Fruit fly (Drosophila melanogaster) whole organism, embryonic: ENCODE measurements around the gene Ccdc58.
A peak's percentile ranks its signal among the peaks of the same experiment; 100 is the strongest.

Experiments
- CG11504 ChIP-seq: fragments of 200-800 bp; sonication (Bioruptor generic); optimal IDR thresholded peaks from 3 replicates; lab custom pipeline; 2019; ENCODE audit warnings: missing biosample characterization, mild to moderate bottlenecking, missing genetic modification characterization, moderate library complexity
- CG12942 ChIP-seq: fragments of 200-800 bp; sonication (Bioruptor generic); optimal IDR thresholded peaks from 3 replicates; lab custom pipeline; 2016; ENCODE audit warnings: missing biosample characterization, missing genetic modification characterization
- CG14710 ChIP-seq: fragments of 200-800 bp; sonication (Bioruptor generic); optimal IDR thresholded peaks from 3 replicates; lab custom pipeline; 2019; ENCODE audit warnings: missing biosample characterization, mild to moderate bottlenecking, missing genetic modification characterization, moderate library complexity
- CG14860 ChIP-seq: fragments of 200-800 bp; sonication (Bioruptor generic); IDR thresholded peaks from 3 replicates; pipeline ENCODE4 v1.3.6; 2022; ENCODE audit warnings: missing biosample characterization, missing genetic modification characterization; ENCODE audit not compliant: partially characterized antibody
- CG18476 ChIP-seq: fragments of 200-800 bp; sonication (Bioruptor generic); optimal IDR thresholded peaks from 2 replicates; lab custom pipeline; 2016; ENCODE audit warnings: missing biosample characterization, mild to moderate bottlenecking, missing genetic modification characterization
- CG18619 ChIP-seq: fragments of 200-800 bp; sonication (Bioruptor generic); optimal IDR thresholded peaks from 3 replicates; lab custom pipeline; 2017; ENCODE audit warnings: missing biosample characterization, mild to moderate bottlenecking, missing genetic modification characterization
- CG34376 ChIP-seq: fragments of 200-800 bp; sonication (Bioruptor generic); optimal IDR thresholded peaks from 2 replicates; lab custom pipeline; 2018; ENCODE audit warnings: missing biosample characterization, mild to moderate bottlenecking, missing genetic modification characterization
- CG4707 ChIP-seq: fragments of 200-800 bp; sonication (Bioruptor generic); optimal IDR thresholded peaks from 2 replicates; lab custom pipeline; 2018; ENCODE audit warnings: missing biosample characterization, mild to moderate bottlenecking, missing genetic modification characterization, moderate library complexity
- CG6854 ChIP-seq: fragments of 200-800 bp; sonication (Bioruptor generic); optimal IDR thresholded peaks from 3 replicates; lab custom pipeline; 2017; ENCODE audit warnings: missing biosample characterization, mild to moderate bottlenecking, missing genetic modification characterization
- CG7745 ChIP-seq: fragments of 200-800 bp; sonication (Bioruptor generic); optimal IDR thresholded peaks from 2 replicates; lab custom pipeline; 2018; ENCODE audit warnings: missing biosample characterization, mild to moderate bottlenecking, missing genetic modification characterization, moderate library complexity
- CG9215 ChIP-seq: fragments of 200-800 bp; sonication (Bioruptor generic); IDR thresholded peaks from 2 replicates; pipeline ENCODE4 v1.3.6; 2022; ENCODE audit warnings: missing biosample characterization, missing genetic modification characterization
- CG9932 ChIP-seq: fragments of 200-800 bp; sonication (Bioruptor generic); IDR thresholded peaks from 2 replicates; pipeline ENCODE4 v1.3.6; 2022; ENCODE audit warnings: missing biosample characterization, missing genetic modification characterization
- Dbx ChIP-seq: fragments of 200-800 bp; sonication (Bioruptor generic); IDR thresholded peaks from 3 replicates; pipeline ENCODE4 v1.3.6; 2022; ENCODE audit warnings: missing biosample characterization, missing genetic modification characterization
- Doc2 ChIP-seq: fragments of 200-800 bp; sonication (Bioruptor generic); IDR thresholded peaks from 2 replicates; pipeline ENCODE4 v1.3.6; 2022; ENCODE audit warnings: missing biosample characterization, missing genetic modification characterization
- Elba2 ChIP-seq: fragments of 200-800 bp; sonication (Bioruptor generic); optimal IDR thresholded peaks from 3 replicates; lab custom pipeline; 2016; ENCODE audit warnings: missing biosample characterization, missing genetic modification characterization
- Ets97D ChIP-seq: fragments of 200-800 bp; sonication (Bioruptor generic); optimal IDR thresholded peaks from 3 replicates; lab custom pipeline; 2016; ENCODE audit warnings: missing biosample characterization, missing genetic modification characterization
- Fer1 ChIP-seq: fragments of 200-800 bp; sonication (Bioruptor generic); optimal IDR thresholded peaks from 2 replicates; lab custom pipeline; 2017; ENCODE audit warnings: missing biosample characterization, mild to moderate bottlenecking, missing genetic modification characterization
- HLH4C ChIP-seq: fragments of 200-800 bp; sonication (Bioruptor generic); IDR thresholded peaks from 3 replicates; pipeline ENCODE4 v1.3.6; 2022; ENCODE audit warnings: missing biosample characterization, missing genetic modification characterization; ENCODE audit not compliant: partially characterized antibody
- HmgD ChIP-seq: fragments of 200-800 bp; sonication (Bioruptor generic); optimal IDR thresholded peaks from 3 replicates; lab custom pipeline; 2016; ENCODE audit warnings: missing biosample characterization, missing genetic modification characterization
- HmgZ ChIP-seq: fragments of 200-800 bp; sonication (Bioruptor generic); optimal IDR thresholded peaks from 2 replicates; lab custom pipeline; 2018; ENCODE audit warnings: missing biosample characterization, mild to moderate bottlenecking, missing genetic modification characterization
- Hmr ChIP-seq: fragments of 200-800 bp; sonication (Bioruptor generic); optimal IDR thresholded peaks from 3 replicates; lab custom pipeline; 2017; ENCODE audit warnings: mild to moderate bottlenecking, missing biosample characterization, missing genetic modification reagents, missing genetic modification characterization
- Hmx ChIP-seq: fragments of 200-800 bp; sonication (Bioruptor generic); optimal IDR thresholded peaks from 2 replicates; lab custom pipeline; 2016; ENCODE audit warnings: missing biosample characterization, missing genetic modification characterization
- Hr78 ChIP-seq, 2 experiments: fragments of 200-800 bp in 1 of 2; fragments of >200 bp in 1 of 2; sonication (Bioruptor generic) in 1 of 2; optimal IDR thresholded peaks; 2 replicates each; lab custom pipeline; 2017 to 2019; ENCODE audit warnings: missing biosample characterization in 2 of 2, missing genetic modification characterization in 2 of 2, mild to moderate bottlenecking in 1 of 2, moderate library complexity in 1 of 2
- Max ChIP-seq: fragments of 200-800 bp; sonication (Bioruptor generic); optimal IDR thresholded peaks from 2 replicates; lab custom pipeline; 2016; ENCODE audit warnings: missing biosample characterization, mild to moderate bottlenecking, missing genetic modification characterization
- Meics ChIP-seq: fragments of 200-800 bp; sonication (Bioruptor generic); optimal IDR thresholded peaks from 2 replicates; lab custom pipeline; 2017; ENCODE audit warnings: missing biosample characterization, mild to moderate bottlenecking, missing genetic modification characterization
- Ravus ChIP-seq: fragments of 200-800 bp; sonication (Bioruptor generic); IDR thresholded peaks from 2 replicates; pipeline ENCODE4 v1.3.6; 2022; ENCODE audit warnings: missing biosample characterization, missing genetic modification characterization
- Scr ChIP-seq: fragments of 200-800 bp; sonication (Bioruptor generic); IDR thresholded peaks from 2 replicates; pipeline ENCODE4 v1.3.6; 2022; ENCODE audit warnings: missing biosample characterization, missing genetic modification characterization; ENCODE audit not compliant: partially characterized antibody
- Sin3A ChIP-seq: fragments of >200 bp; optimal IDR thresholded peaks from 2 replicates; lab custom pipeline; 2018
- Sry-δ ChIP-seq: fragments of 200-800 bp; sonication (Bioruptor generic); optimal IDR thresholded peaks from 2 replicates; lab custom pipeline; 2016; ENCODE audit warnings: missing biosample characterization, missing genetic modification characterization
- TFAM ChIP-seq: fragments of 200-800 bp; sonication (Bioruptor generic); optimal IDR thresholded peaks from 2 replicates; lab custom pipeline; 2017; ENCODE audit warnings: missing biosample characterization, missing genetic modification characterization, inconsistent platforms
- amos ChIP-seq: fragments of 200-800 bp; sonication (Bioruptor generic); IDR thresholded peaks from 2 replicates; pipeline ENCODE4 v1.3.6; 2022; ENCODE audit warnings: missing biosample characterization, missing genetic modification characterization; ENCODE audit not compliant: partially characterized antibody
- ash1 ChIP-seq: fragments of 200-800 bp; sonication (Bioruptor generic); optimal IDR thresholded peaks from 2 replicates; lab custom pipeline; 2018; ENCODE audit warnings: missing biosample characterization, mild to moderate bottlenecking, missing genetic modification characterization
- bbx ChIP-seq: fragments of 200-800 bp; sonication (Bioruptor generic); IDR thresholded peaks from 2 replicates; pipeline ENCODE4 v1.3.6; 2022; ENCODE audit warnings: missing biosample characterization, missing genetic modification characterization; ENCODE audit not compliant: partially characterized antibody
- crp ChIP-seq, 2 experiments: fragments of 200-800 bp; sonication (Bioruptor generic); optimal IDR thresholded peaks; 2 replicates in 1 of 2; 3 replicates in 1 of 2; lab custom pipeline; 2017; ENCODE audit warnings: missing biosample characterization in 2 of 2, missing genetic modification characterization in 2 of 2, mild to moderate bottlenecking in 1 of 2, moderate library complexity in 1 of 2
- cwo ChIP-seq: fragments of 200-800 bp; sonication (Bioruptor generic); optimal IDR thresholded peaks from 3 replicates; lab custom pipeline; 2017; ENCODE audit warnings: missing biosample characterization, missing genetic modification characterization, mild to moderate bottlenecking, moderate library complexity, missing genetic modification reagents
- disco-r ChIP-seq: fragments of 200-800 bp; sonication (Bioruptor generic); optimal IDR thresholded peaks from 2 replicates; lab custom pipeline; 2016; ENCODE audit warnings: missing biosample characterization, missing genetic modification characterization
- ftz-f1 ChIP-seq: fragments of 200-800 bp; sonication (Bioruptor generic); optimal IDR thresholded peaks from 2 replicates; lab custom pipeline; 2016; ENCODE audit warnings: missing biosample characterization, missing genetic modification characterization
- gro ChIP-seq: fragments of 200-800 bp; sonication (Bioruptor generic); optimal IDR thresholded peaks from 2 replicates; lab custom pipeline; 2016; ENCODE audit warnings: missing biosample characterization, missing genetic modification characterization
- gsb ChIP-seq: fragments of 200-800 bp; sonication (Bioruptor generic); IDR thresholded peaks from 2 replicates; pipeline ENCODE4 v1.3.6; 2022; ENCODE audit warnings: missing biosample characterization, missing genetic modification characterization
- h ChIP-seq: fragments of >200 bp; optimal IDR thresholded peaks from 2 replicates; lab custom pipeline; 2017
- hbn ChIP-seq: fragments of 200-800 bp; sonication (Bioruptor generic); IDR thresholded peaks from 2 replicates; pipeline ENCODE4 v1.3.6; 2022; ENCODE audit warnings: missing biosample characterization, missing genetic modification characterization; ENCODE audit not compliant: partially characterized antibody
- insv ChIP-seq, 2 experiments: fragments of 200-800 bp; sonication (Bioruptor generic); optimal IDR thresholded peaks; 3 replicates each; lab custom pipeline; 2016 to 2018; ENCODE audit warnings: missing biosample characterization in 2 of 2, missing genetic modification characterization in 2 of 2
- knrl ChIP-seq: fragments of 200-800 bp; sonication (Bioruptor generic); IDR thresholded peaks from 3 replicates; pipeline ENCODE4 v1.3.6; 2022; ENCODE audit warnings: missing biosample characterization, missing genetic modification characterization; ENCODE audit not compliant: partially characterized antibody
- pnt ChIP-seq: fragments of 200-800 bp; sonication (Bioruptor generic); optimal IDR thresholded peaks from 3 replicates; lab custom pipeline; 2016; ENCODE audit warnings: missing biosample characterization, missing genetic modification characterization
- prd ChIP-seq, 3 experiments: fragments of >200 bp in 2 of 3; fragments of 200-800 bp in 1 of 3; sonication (Bioruptor generic) in 1 of 3; optimal IDR thresholded peaks in 2 of 3; IDR thresholded peaks in 1 of 3; 2 replicates in 2 of 3; 3 replicates in 1 of 3; pipeline versions ENCODE4 v1.3.6 to Lab custom; 2017 to 2022; ENCODE audit warnings: missing biosample characterization in 1 of 3, missing genetic modification characterization in 1 of 3
- salm ChIP-seq: fragments of 200-800 bp; sonication (Bioruptor generic); optimal IDR thresholded peaks from 2 replicates; lab custom pipeline; 2018; ENCODE audit warnings: missing biosample characterization, mild to moderate bottlenecking, missing genetic modification characterization
- seq ChIP-seq: fragments of 200-800 bp; sonication (Bioruptor generic); IDR thresholded peaks from 2 replicates; pipeline ENCODE4 v1.3.6; 2022; ENCODE audit warnings: missing biosample characterization, missing genetic modification characterization
- ssp ChIP-seq: fragments of 200-800 bp; sonication (Bioruptor generic); IDR thresholded peaks from 2 replicates; pipeline ENCODE4 v1.3.6; 2022; ENCODE audit warnings: missing biosample characterization, missing genetic modification characterization
- trh ChIP-seq: fragments of 200-800 bp; sonication (Bioruptor generic); optimal IDR thresholded peaks from 2 replicates; lab custom pipeline; 2016; ENCODE audit warnings: missing biosample characterization, missing genetic modification characterization
- ttk ChIP-seq: fragments of 200-800 bp; sonication (Bioruptor generic); IDR thresholded peaks from 2 replicates; pipeline ENCODE4 v2.1.2; 2022; ENCODE audit warnings: missing biosample characterization, missing genetic modification characterization

Ccdc58 gene

dm6 chr3L:19836375-19836937 lies 31.5 kb downstream of the Ccdc58 start, which contains the start of gene kto (continued):
- TF ChIP-seq Hr78 (GFP tag; optimal IDR thresholded peaks at IDR 0.05; lab: Kevin White, UChicago) (no peak), CG11504 (no peak), gro (GFP tag; lab: Kevin White, UChicago) (no peak), CG4707 (GFP tag; lab: Kevin White, UChicago) (no peak), CG18619 (GFP tag; lab: Kevin White, UChicago) (no peak), Meics (GFP tag; lab: Kevin White, UChicago) (no peak), ash1 (no peak), CG12942 (GFP tag; lab: Kevin White, UChicago) (no peak), ttk (no peak), CG18476 (GFP tag; lab: Kevin White, UChicago) (no peak), amos (GFP tag; lab: Robert Waterston, UW) (peak; percentile 87), Hmr (no peak), ssp (GFP tag; lab: Robert Waterston, UW) (no peak), HLH4C (GFP tag; lab: Robert Waterston, UW) (peak; percentile 90), Hmx (GFP tag; lab: Kevin White, UChicago) (no peak), bbx (GFP tag; lab: Robert Waterston, UW) (peak; percentile 92), CG14710 (tag; lab: Kevin White, UChicago) (peak; percentile 10), CG7745 (tag; lab: Kevin White, UChicago) (no peak), CG9215 (GFP tag; lab: Robert Waterston, UW) (no peak), Ravus (no peak), prd (optimal IDR thresholded peaks at IDR 0.05; lab: Kevin White, UChicago) (no peak), prd (GFP tag; IDR thresholded peaks at IDR 0.05; lab: Robert Waterston, UW) (no peak), gsb (GFP tag; lab: Robert Waterston, UW) (no peak), hbn (peak; percentile 88), trh (GFP tag; lab: Kevin White, UChicago) (no peak), CG14860 (peak; percentile 79), insv (GFP tag; optimal IDR thresholded peaks at IDR 0.05; lab: Kevin White, UChicago) (no peak), knrl (GFP tag; lab: Robert Waterston, UW) (peak; percentile 76), Dbx (GFP tag; lab: Robert Waterston, UW) (no peak), seq (GFP tag; lab: Robert Waterston, UW) (no peak), pnt (GFP tag; lab: Kevin White, UChicago) (no peak), Sry-δ (GFP tag; lab: Kevin White, UChicago) (peak; percentile 91), h (lab: Kevin White, UChicago) (no peak), ftz-f1 (GFP tag; lab: Kevin White, UChicago) (no peak), CG34376 (peak; percentile 1), TFAM (GFP tag; lab: Kevin White, UChicago) (no peak), Fer1 (GFP tag; lab: Kevin White, UChicago) (no peak), Elba2 (GFP tag; lab: Kevin White, UChicago) (peak; percentile 20), Max (GFP tag; lab: Kevin White, UChicago) (no peak), Scr (GFP tag; lab: Robert Waterston, UW) (peak; percentile 89), Ets97D (GFP tag; lab: Kevin White, UChicago) (no peak), Doc2 (no peak), disco-r (GFP tag; lab: Kevin White, UChicago) (no peak), crp (GFP tag; optimal IDR thresholded peaks at IDR 0.05; lab: Kevin White, UChicago) (peak in 1 of 2 experiments; percentile 1), HmgD (GFP tag; lab: Kevin White, UChicago) (no peak), Sin3A (lab: Kevin White, UChicago) (peak; percentile 16), HmgZ (peak; percentile 29), CG9932 (GFP tag; lab: Robert Waterston, UW) (no peak), salm (tag; lab: Kevin White, UChicago) (no peak), CG6854 (no peak), cwo (GFP tag; lab: Kevin White, UChicago) (no peak)
